Worm (Caenorhabditis elegans): Measurements from ENCODE around the gene F49F1.4.

F49F1.4 gene

DNA sequence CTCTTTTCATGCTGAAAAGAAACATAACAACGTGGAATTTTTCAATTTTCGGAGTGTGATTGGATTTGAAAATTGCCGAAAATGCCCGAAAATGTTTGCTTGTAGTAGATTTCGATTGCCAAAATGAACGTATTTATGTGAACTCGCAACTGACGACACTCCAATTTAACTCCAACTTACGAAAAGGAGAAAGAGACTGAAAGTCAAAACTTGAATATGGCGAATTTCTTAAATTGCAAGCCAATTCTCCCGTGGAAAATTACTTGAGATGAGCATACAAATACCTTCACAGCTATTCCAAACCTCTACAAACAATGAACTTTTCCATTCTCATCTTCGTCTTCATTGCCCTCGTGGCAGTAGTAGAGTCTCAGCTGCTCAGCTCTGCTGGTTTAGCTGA is 32.9 kb downstream of the F49F1.4 start:
- TF ChIP-seq nhr-76 (tag; optimal IDR thresholded peaks at IDR 0.05) (no peak), snpc-4 (tag; optimal IDR thresholded peaks at IDR 0.05) (no peak), nhr-28 (tag; optimal IDR thresholded peaks at IDR 0.05) (no peak), ces-1 (GFP tag; optimal IDR thresholded peaks at IDR 0.05) (no peak), zip-8 (tag; optimal IDR thresholded peaks at IDR 0.05) (no peak), pha-4 (tag; optimal IDR thresholded peaks at IDR 0.05) (no peak), mab-5 (tag; optimal IDR thresholded peaks at IDR 0.05) (no peak), mep-1 (tag; optimal IDR thresholded peaks at IDR 0.05) (no peak), elt-1 (tag; optimal IDR thresholded peaks at IDR 0.05; ENCODE audit: borderline replicate concordance, insufficient read depth) (no peak), mls-2 (tag; optimal IDR thresholded peaks at IDR 0.05) (no peak), bed-3 (GFP tag; optimal IDR thresholded peaks at IDR 0.05) (no peak), M03D4.4 (tag; optimal IDR thresholded peaks at IDR 0.05) (no peak), lin-13 (tag; optimal IDR thresholded peaks at IDR 0.05) (no peak)

DNA sequence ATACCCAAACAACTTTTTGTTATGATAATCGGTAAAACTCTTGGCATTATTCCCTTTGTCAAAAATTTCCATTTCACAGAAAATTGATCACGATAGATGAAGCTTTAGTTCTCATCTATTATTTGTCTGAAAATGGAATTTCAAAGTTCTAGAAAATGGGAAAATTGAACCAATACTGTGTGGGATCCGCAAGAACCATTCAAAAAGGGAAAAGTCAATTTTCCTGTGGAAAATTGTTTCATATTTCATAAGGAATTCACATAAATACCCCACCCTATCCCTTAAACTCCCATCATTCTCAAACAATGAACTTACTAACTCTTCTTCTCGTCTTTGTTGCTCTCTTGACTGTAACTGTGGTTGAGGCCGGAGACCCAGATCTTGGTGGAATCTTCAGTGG is 34.7 kb downstream of the F49F1.4 start, which contains the start of the genes C35B1.9 and C35B1.3:
C35B1.9 (minus strand) TSS at position 101 of the 400 bp plus-strand sequence.
C35B1.3 (plus strand) TSS at position 306 of the 400 bp plus-strand sequence.
- no peak for TF ChIP-seq bed-3 (GFP tag; optimal IDR thresholded peaks at IDR 0.05)
- TF ChIP-seq mep-1 (tag; optimal IDR thresholded peaks at IDR 0.05) = no peak
- no peak for TF ChIP-seq elt-1 (tag; optimal IDR thresholded peaks at IDR 0.05; ENCODE audit: borderline replicate concordance, insufficient read depth)
- no peak for TF ChIP-seq hlh-1 (tag; optimal IDR thresholded peaks at IDR 0.05)
- no peak for TF ChIP-seq zip-8 (tag; optimal IDR thresholded peaks at IDR 0.05)
- TF ChIP-seq ceh-43 (GFP tag; optimal IDR thresholded peaks at IDR 0.05) = no peak
- TF ChIP-seq tbx-8 (GFP tag; optimal IDR thresholded peaks at IDR 0.05) = no peak
- TF ChIP-seq mab-5 (tag; optimal IDR thresholded peaks at IDR 0.05) = no peak
- TF ChIP-seq lsy-2 (tag; optimal IDR thresholded peaks at IDR 0.05) = no peak
- TF ChIP-seq ztf-11 (tag; optimal IDR thresholded peaks at IDR 0.05) = no peak

DNA sequence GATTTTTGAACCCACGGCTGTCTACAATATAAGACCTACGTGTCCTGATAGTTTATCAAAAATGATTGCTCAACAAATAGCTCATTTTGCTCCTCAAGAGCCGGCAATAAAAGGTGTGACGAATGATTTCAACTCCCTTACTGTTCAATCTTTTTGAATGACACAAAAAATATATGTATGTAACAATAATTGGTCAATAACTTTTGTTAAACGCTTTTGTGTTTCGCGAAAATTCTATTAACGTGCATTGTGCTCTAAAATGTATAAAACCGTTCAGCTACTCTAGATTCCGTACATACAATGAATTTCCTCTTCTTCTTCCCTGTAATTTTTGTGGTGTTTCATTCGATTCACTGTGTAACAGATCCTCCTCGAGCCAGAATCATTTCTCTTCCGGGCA is 36.0 kb downstream of the F49F1.4 start, which contains the start of gene C35B1.4:
C35B1.4 (plus strand) TSS at position 301 of the 400 bp plus-strand sequence.
- TF ChIP-seq mab-5 (tag; optimal IDR thresholded peaks at IDR 0.05) (no peak), lsy-2 (tag; optimal IDR thresholded peaks at IDR 0.05) (no peak), lin-32 (GFP tag; optimal IDR thresholded peaks at IDR 0.05) (no peak), ceh-83 (GFP tag; optimal IDR thresholded peaks at IDR 0.05) (no peak), zip-8 (tag; optimal IDR thresholded peaks at IDR 0.05) (no peak), nhr-76 (tag; optimal IDR thresholded peaks at IDR 0.05) (no peak), mep-1 (tag; optimal IDR thresholded peaks at IDR 0.05) (no peak), bed-3 (GFP tag; optimal IDR thresholded peaks at IDR 0.05) (no peak), ztf-11 (tag; optimal IDR thresholded peaks at IDR 0.05) (no peak), unc-39 (tag; optimal IDR thresholded peaks at IDR 0.05) (no peak), sptf-1 (tag; optimal IDR thresholded peaks at IDR 0.05) (no peak), mls-2 (tag; optimal IDR thresholded peaks at IDR 0.05) (no peak), nhr-237 (tag; optimal IDR thresholded peaks at IDR 0.05) (no peak)

DNA sequence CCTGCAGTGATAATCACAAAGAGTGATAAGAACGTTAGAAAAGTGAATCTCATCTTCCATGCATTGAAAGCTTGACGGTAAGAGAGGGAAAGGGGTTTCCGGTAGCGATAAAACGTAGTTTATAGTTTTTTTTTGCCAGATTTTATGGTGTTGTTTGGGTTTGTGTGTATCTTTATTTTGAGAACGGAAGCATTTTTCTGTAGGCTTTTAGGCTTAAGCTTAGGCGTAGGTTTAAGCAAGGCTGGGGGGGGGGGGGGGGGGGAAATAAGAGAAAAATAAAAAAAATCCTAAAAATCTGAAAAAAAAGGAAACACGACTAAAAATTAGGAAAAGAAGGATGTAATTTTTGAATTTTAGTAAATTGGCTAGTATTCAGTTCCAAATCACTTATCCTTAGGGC is 36.6 kb downstream of the F49F1.4 start, which contains the start of gene C35B1.8:
C35B1.8 (minus strand) TSS at position 101 of the 400 bp plus-strand sequence.
- TF ChIP-seq bed-3 (GFP tag; optimal IDR thresholded peaks at IDR 0.05) = no peak
- no peak for TF ChIP-seq nhr-2 (tag; optimal IDR thresholded peaks at IDR 0.05)
- no peak for TF ChIP-seq zip-8 (tag; optimal IDR thresholded peaks at IDR 0.05)
- no peak for TF ChIP-seq unc-39 (tag; optimal IDR thresholded peaks at IDR 0.05)
- no peak for TF ChIP-seq mls-2 (tag; optimal IDR thresholded peaks at IDR 0.05)
- TF ChIP-seq sem-2 (GFP tag; optimal IDR thresholded peaks at IDR 0.05) = no peak
- TF ChIP-seq mep-1 (tag; optimal IDR thresholded peaks at IDR 0.05) = no peak
- TF ChIP-seq mab-5 (tag; optimal IDR thresholded peaks at IDR 0.05) = no peak
- no peak for TF ChIP-seq ceh-83 (GFP tag; optimal IDR thresholded peaks at IDR 0.05)
- no peak for TF ChIP-seq nhr-12 (tag; optimal IDR thresholded peaks at IDR 0.05)
- TF ChIP-seq hlh-1 (tag; optimal IDR thresholded peaks at IDR 0.05) = no peak
- no peak for TF ChIP-seq cnd-1 (tag; optimal IDR thresholded peaks at IDR 0.05)
- TF ChIP-seq ces-1 (GFP tag; optimal IDR thresholded peaks at IDR 0.05) = no peak

- TF ChIP-seq drap-1 (GFP tag; optimal IDR thresholded peaks at IDR 0.05) (no peak), flh-1 (GFP tag; optimal IDR thresholded peaks at IDR 0.05) (no peak), zip-8 (tag; optimal IDR thresholded peaks at IDR 0.05) (no peak), mab-5 (tag; optimal IDR thresholded peaks at IDR 0.05) (no peak), nhr-28 (tag; optimal IDR thresholded peaks at IDR 0.05) (no peak), mls-2 (tag; optimal IDR thresholded peaks at IDR 0.05) (no peak), sptf-1 (tag; optimal IDR thresholded peaks at IDR 0.05) (no peak), M03D4.4 (tag; optimal IDR thresholded peaks at IDR 0.05) (no peak)
Observed at ce11 chrIV:4076690-4077295, 38.7 kb downstream of the F49F1.4 start.

All from whole organism, mixed stage, embryonic.